Fruit fly (Drosophila melanogaster): ENCODE results near the gene MED26.

MED26 gene

dm6 chr4:807422-808391 lies 18.9 kb upstream of the MED26 start (continued):
- TF ChIP-seq ranshi (GFP tag; IDR thresholded peaks at IDR 0.05) (no peak), da (GFP tag; optimal IDR thresholded peaks at IDR 0.05) (peak; percentile 38), Fer3 (tag; optimal IDR thresholded peaks at IDR 0.05) (no peak), CG31388 (GFP tag; optimal IDR thresholded peaks at IDR 0.05) (peak; percentile 4), CG11560 (tag; IDR thresholded peaks at IDR 0.05) (no peak), CG1647 (GFP tag; optimal IDR thresholded peaks at IDR 0.05) (peak; percentile 57), slp2 (GFP tag; optimal IDR thresholded peaks at IDR 0.05) (peak; percentile 84), vfl (GFP tag; optimal IDR thresholded peaks at IDR 0.05) (peak; percentile 72), gsb-n (tag; optimal IDR thresholded peaks at IDR 0.05) (peak; percentile 78), CG7928 (GFP tag; optimal IDR thresholded peaks at IDR 0.05) (peak; percentile 45), Hr78 (GFP tag; optimal IDR thresholded peaks at IDR 0.05) (no peak), Asciz (GFP tag; optimal IDR thresholded peaks at IDR 0.05) (peak; percentile 80), onecut (GFP tag; IDR thresholded peaks at IDR 0.05) (peak; percentile 59), zf30C (GFP tag; optimal IDR thresholded peaks at IDR 0.05) (peak; percentile 4), Hsf (GFP tag; optimal IDR thresholded peaks at IDR 0.05) (peak; percentile 92), CG2875 (GFP tag; optimal IDR thresholded peaks at IDR 0.05) (peak; percentile 87), lbe (GFP tag; optimal IDR thresholded peaks at IDR 0.05) (no peak), HLH4C (GFP tag; IDR thresholded peaks at IDR 0.05; ENCODE audit: partially characterized antibody) (no peak), sug (tag; optimal IDR thresholded peaks at IDR 0.05) (no peak), CG18599 (GFP tag; optimal IDR thresholded peaks at IDR 0.05) (peak; percentile 85), H15 (GFP tag; IDR thresholded peaks at IDR 0.05) (peak; percentile 64; the same call in 2 of the 3 replicates), B-H1 (GFP tag; IDR thresholded peaks at IDR 0.05) (peak; percentile 68; the same call in 2 of the 3 replicates), Mad (GFP tag; optimal IDR thresholded peaks at IDR 0.05) (peak; percentile 79), CG4617 (GFP tag; optimal IDR thresholded peaks at IDR 0.05; ENCODE audit: borderline replicate concordance) (peak; percentile 57), gro (GFP tag; optimal IDR thresholded peaks at IDR 0.05) (peak; percentile 36), tin (GFP tag; optimal IDR thresholded peaks at IDR 0.05) (peak; percentile 80), pita (GFP tag; optimal IDR thresholded peaks at IDR 0.05) (no peak), CTCF (GFP tag; optimal IDR thresholded peaks at IDR 0.05) (peak; percentile 3), CG15479 (GFP tag; optimal IDR thresholded peaks at IDR 0.05) (no peak), croc (GFP tag; conservative IDR thresholded peaks at IDR 0.05) (peak; percentile 64; the same call in 2 of the 3 replicates), B-H2 (GFP tag; optimal IDR thresholded peaks at IDR 0.05) (peak; percentile 22), tap (tag; optimal IDR thresholded peaks at IDR 0.05) (peak; percentile 36), az2 (GFP tag; optimal IDR thresholded peaks at IDR 0.05) (peak; percentile 86), MTF-1 (GFP tag; optimal IDR thresholded peaks at IDR 0.05; ENCODE audit: borderline replicate concordance) (no peak), CG12155 (GFP tag; optimal IDR thresholded peaks at IDR 0.05) (peak; percentile 62), CG13775 (GFP tag; optimal IDR thresholded peaks at IDR 0.05) (peak; percentile 86), CG3995 (GFP tag; optimal IDR thresholded peaks at IDR 0.05) (no peak), sisA (GFP tag; IDR thresholded peaks at IDR 0.05) (no peak; the same call in 1 of the 2 replicates), chm (GFP tag; IDR thresholded peaks at IDR 0.05) (no peak), btn (GFP tag; optimal IDR thresholded peaks at IDR 0.05) (peak; percentile 56), abd-A (tag; optimal IDR thresholded peaks at IDR 0.05) (no peak), trh (GFP tag; optimal IDR thresholded peaks at IDR 0.05) (peak; percentile 48), CG16779 (GFP tag; IDR thresholded peaks at IDR 0.05) (no peak), NC2β (GFP tag; optimal IDR thresholded peaks at IDR 0.05) (peak; percentile 78), Xrp1 (GFP tag; IDR thresholded peaks at IDR 0.05) (peak; percentile 79), nau (GFP tag; optimal IDR thresholded peaks at IDR 0.05) (peak; percentile 63), dimm (GFP tag; IDR thresholded peaks at IDR 0.05) (no peak), ci (GFP tag; IDR thresholded peaks at IDR 0.05) (no peak), CG10654 (GFP tag; optimal IDR thresholded peaks at IDR 0.05) (peak; percentile 67)

All from whole organism, embryonic.